Worm (Caenorhabditis elegans): ENCODE data around the gene col-159.
A peak's percentile ranks its signal among the peaks of the same experiment; 100 is the strongest.

DNA sequence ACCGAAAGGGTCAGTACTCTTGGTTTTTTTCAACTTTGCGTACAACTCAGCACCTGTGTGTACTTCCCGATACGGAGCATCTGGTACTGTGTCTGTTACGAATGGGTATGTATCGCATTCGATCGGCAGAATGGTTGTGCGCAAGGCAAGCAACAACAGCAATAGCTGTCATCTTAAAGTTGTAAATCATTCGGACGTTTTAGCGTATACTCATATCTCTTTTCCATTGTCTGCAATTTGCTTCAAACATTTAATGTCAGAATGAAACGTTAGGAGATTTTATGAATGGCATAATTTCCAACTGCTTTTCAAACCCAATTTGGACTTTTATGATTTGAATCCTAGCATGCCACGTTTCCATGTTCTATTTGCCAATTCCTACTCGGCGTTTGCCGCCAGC, 44.9 kb downstream of the col-159 start:
- no peak for TF ChIP-seq nhr-76 (tag; optimal IDR thresholded peaks at IDR 0.05)
- TF ChIP-seq elt-3 (tag; optimal IDR thresholded peaks at IDR 0.05): no peak
- TF ChIP-seq nhr-28 (tag; optimal IDR thresholded peaks at IDR 0.05): no peak
- peak; percentile 57 for TF ChIP-seq unc-62 (GFP tag; optimal IDR thresholded peaks at IDR 0.05)

All from whole organism, mixed stage, embryonic.